Fruit fly (Drosophila melanogaster) whole organism, embryonic: Measurements from ENCODE around the gene CG13074.

Source experiments
- Adf1 ChIP-seq: fragments of 200-800 bp; sonication (Bioruptor generic); IDR thresholded peaks from 2 replicates; pipeline ENCODE4 v1.3.6; 2022; ENCODE audit warnings: missing biosample characterization, missing genetic modification characterization
- Bdp1 ChIP-seq: fragments of 200-800 bp; sonication (Bioruptor generic); optimal IDR thresholded peaks from 3 replicates; lab custom pipeline; 2016; ENCODE audit warnings: missing biosample characterization, missing genetic modification characterization
- Bteb2 ChIP-seq: fragments of 200-800 bp; sonication (Bioruptor generic); optimal IDR thresholded peaks from 2 replicates; lab custom pipeline; 2016; ENCODE audit warnings: missing biosample characterization, missing genetic modification characterization
- CG10321 ChIP-seq: fragments of 200-800 bp; sonication (Bioruptor generic); IDR thresholded peaks from 2 replicates; pipeline ENCODE4 v1.3.6; 2022; ENCODE audit warnings: missing biosample characterization, missing genetic modification characterization
- CG10654 ChIP-seq: fragments of 200-800 bp; sonication (Bioruptor generic); optimal IDR thresholded peaks from 2 replicates; lab custom pipeline; 2016; ENCODE audit warnings: missing biosample characterization, missing genetic modification characterization
- CG11085 ChIP-seq: fragments of 200-800 bp; sonication (Bioruptor generic); IDR thresholded peaks from 2 replicates; pipeline ENCODE4 v1.3.6; 2022; ENCODE audit warnings: missing biosample characterization, missing genetic modification characterization
- CG11695 ChIP-seq: fragments of 200-800 bp; sonication (Bioruptor generic); IDR thresholded peaks from 3 replicates; pipeline ENCODE4 v1.3.6; 2022; ENCODE audit warnings: missing biosample characterization, missing genetic modification characterization
- CG1233 ChIP-seq: fragments of 200-800 bp; sonication (Bioruptor generic); optimal IDR thresholded peaks from 4 replicates; lab custom pipeline; 2018; ENCODE audit warnings: missing biosample characterization, mild to moderate bottlenecking, missing genetic modification characterization
- CG12942 ChIP-seq: fragments of 200-800 bp; sonication (Bioruptor generic); optimal IDR thresholded peaks from 3 replicates; lab custom pipeline; 2016; ENCODE audit warnings: missing biosample characterization, missing genetic modification characterization
- CG14667 ChIP-seq: fragments of 200-800 bp; sonication (Bioruptor generic); IDR thresholded peaks from 2 replicates; pipeline ENCODE4 v1.3.6; 2022; ENCODE audit warnings: missing biosample characterization, missing genetic modification characterization
- CG15073 ChIP-seq: fragments of 200-800 bp; sonication (Bioruptor generic); optimal IDR thresholded peaks from 2 replicates; lab custom pipeline; 2016; ENCODE audit warnings: missing biosample characterization, missing genetic modification characterization
- CG1529 ChIP-seq: fragments of 200-800 bp; sonication (Bioruptor generic); optimal IDR thresholded peaks from 3 replicates; lab custom pipeline; 2018; ENCODE audit warnings: missing biosample characterization, missing genetic modification characterization
- CG1792 ChIP-seq: fragments of 200-800 bp; sonication (Bioruptor generic); optimal IDR thresholded peaks from 2 replicates; lab custom pipeline; 2016; ENCODE audit warnings: missing biosample characterization, missing genetic modification characterization
- CG1832 ChIP-seq: fragments of 200-800 bp; sonication (Bioruptor generic); optimal IDR thresholded peaks from 2 replicates; lab custom pipeline; 2017; ENCODE audit warnings: missing biosample characterization, mild to moderate bottlenecking, missing genetic modification characterization, inconsistent platforms
- CG2875 ChIP-seq: fragments of 200-800 bp; sonication (Bioruptor generic); optimal IDR thresholded peaks from 2 replicates; lab custom pipeline; 2017; ENCODE audit warnings: missing biosample characterization, mild to moderate bottlenecking, missing genetic modification characterization, missing genetic modification reagents
- CG30403 ChIP-seq: fragments of 200-800 bp; sonication (Bioruptor generic); optimal IDR thresholded peaks from 3 replicates; lab custom pipeline; 2016; ENCODE audit warnings: missing biosample characterization, missing genetic modification characterization
- CG31441 ChIP-seq: fragments of 200-800 bp; sonication (Bioruptor generic); IDR thresholded peaks from 2 replicates; pipeline ENCODE4 v1.3.6; 2022; ENCODE audit warnings: missing biosample characterization, missing genetic modification characterization
- CG4282 ChIP-seq: fragments of 200-800 bp; sonication (Bioruptor generic); optimal IDR thresholded peaks from 2 replicates; lab custom pipeline; 2016; ENCODE audit warnings: missing biosample characterization, missing genetic modification characterization
- CG5180 ChIP-seq: fragments of 200-800 bp; sonication (Bioruptor generic); optimal IDR thresholded peaks from 3 replicates; lab custom pipeline; 2017; ENCODE audit warnings: missing biosample characterization, missing genetic modification characterization, mild to moderate bottlenecking, moderate library complexity, missing genetic modification reagents
- CG6765 ChIP-seq: fragments of 200-800 bp; sonication (Bioruptor generic); optimal IDR thresholded peaks from 3 replicates; lab custom pipeline; 2017; ENCODE audit warnings: missing biosample characterization, mild to moderate bottlenecking, missing genetic modification characterization
- CG7271 ChIP-seq: fragments of 200-800 bp; sonication (Bioruptor generic); optimal IDR thresholded peaks from 2 replicates; lab custom pipeline; 2018; ENCODE audit warnings: missing biosample characterization, mild to moderate bottlenecking, missing genetic modification characterization, moderate library complexity
- CG7963 ChIP-seq: fragments of 200-800 bp; sonication (Bioruptor generic); IDR thresholded peaks from 3 replicates; pipeline ENCODE4 v1.3.6; 2022; ENCODE audit warnings: missing biosample characterization, missing genetic modification characterization; ENCODE audit not compliant: partially characterized antibody
- CG8089 ChIP-seq: fragments of 200-800 bp; sonication (Bioruptor generic); optimal IDR thresholded peaks from 3 replicates; lab custom pipeline; 2016; ENCODE audit warnings: missing biosample characterization, missing genetic modification characterization
- Dll ChIP-seq: fragments of 200-800 bp; sonication (Bioruptor generic); IDR thresholded peaks from 4 replicates; pipeline ENCODE4 v1.3.6; 2022; ENCODE audit warnings: missing biosample characterization, missing genetic modification characterization; ENCODE audit not compliant: partially characterized antibody
- H2.0 ChIP-seq: fragments of 200-800 bp; sonication (Bioruptor generic); IDR thresholded peaks from 2 replicates; pipeline ENCODE4 v1.3.6; 2022; ENCODE audit warnings: missing biosample characterization, missing genetic modification characterization
- Hr3 ChIP-seq: fragments of 200-800 bp; sonication (Bioruptor generic); optimal IDR thresholded peaks from 3 replicates; lab custom pipeline; 2016; ENCODE audit warnings: missing biosample characterization, missing genetic modification characterization
- MESR4 ChIP-seq: fragments of 200-800 bp; sonication (Bioruptor generic); optimal IDR thresholded peaks from 2 replicates; lab custom pipeline; 2018; ENCODE audit warnings: missing biosample characterization, mild to moderate bottlenecking, missing genetic modification characterization, moderate library complexity
- Med ChIP-seq: fragments of 200-800 bp; sonication (Bioruptor generic); peaks from one replicate; lab custom pipeline; 2016; ENCODE audit warnings: missing biosample characterization, missing genetic modification characterization, mild to moderate bottlenecking, inconsistent platforms, moderate library complexity
- Pdp1 ChIP-seq, 2 experiments: fragments of 200-800 bp; sonication (Bioruptor generic); optimal IDR thresholded peaks; 3 replicates each; lab custom pipeline; 2016; ENCODE audit warnings: missing biosample characterization in 2 of 2, missing genetic modification characterization in 2 of 2, mild to moderate bottlenecking in 1 of 2, moderate library complexity in 1 of 2
- Sox100B ChIP-seq: fragments of 200-800 bp; sonication (Bioruptor generic); optimal IDR thresholded peaks from 3 replicates; lab custom pipeline; 2018; ENCODE audit warnings: missing biosample characterization, mild to moderate bottlenecking, missing genetic modification characterization
- Trl ChIP-seq, 3 experiments: fragments of >200 bp in 2 of 3; fragments of 200-800 bp in 1 of 3; sonication (Bioruptor generic) in 1 of 3; optimal IDR thresholded peaks; 2 replicates in 1 of 3; 3 replicates in 2 of 3; lab custom pipeline; 2016 to 2017; ENCODE audit warnings: missing biosample characterization in 1 of 3, missing genetic modification characterization in 1 of 3
- cad ChIP-seq: fragments of >200 bp; optimal IDR thresholded peaks from 2 replicates; lab custom pipeline; 2017; ENCODE audit warnings: missing biosample characterization, missing genetic modification characterization
- cas ChIP-seq: fragments of 200-800 bp; sonication (Bioruptor generic); IDR thresholded peaks from 2 replicates; pipeline ENCODE4 v1.3.6; 2022; ENCODE audit warnings: missing biosample characterization, missing genetic modification characterization
- cato ChIP-seq: fragments of 200-800 bp; sonication (Bioruptor generic); optimal IDR thresholded peaks from 2 replicates; lab custom pipeline; 2016; ENCODE audit warnings: missing biosample characterization, missing genetic modification characterization, borderline replicate concordance
- crc ChIP-seq: fragments of 200-800 bp; sonication (Bioruptor generic); optimal IDR thresholded peaks from 2 replicates; lab custom pipeline; 2016; ENCODE audit warnings: missing biosample characterization, missing genetic modification characterization
- dpn ChIP-seq, 2 experiments: fragments of 200-800 bp; sonication (Bioruptor generic); optimal IDR thresholded peaks; 3 replicates each; lab custom pipeline; 2016; ENCODE audit warnings: missing biosample characterization in 2 of 2, missing genetic modification characterization in 2 of 2
- en ChIP-seq: fragments of 200-800 bp; sonication (Bioruptor generic); optimal IDR thresholded peaks from 2 replicates; lab custom pipeline; 2016; ENCODE audit warnings: missing biosample characterization, missing genetic modification characterization
- fru ChIP-seq: fragments of >200 bp; optimal IDR thresholded peaks from 2 replicates; lab custom pipeline; 2017
- hth ChIP-seq: fragments of >200 bp; optimal IDR thresholded peaks from 2 replicates; lab custom pipeline; 2017; ENCODE audit warnings: inconsistent platforms
- inv ChIP-seq: fragments of 200-800 bp; sonication (Bioruptor generic); IDR thresholded peaks from 2 replicates; pipeline ENCODE4 v1.3.6; 2022; ENCODE audit warnings: missing biosample characterization, missing genetic modification characterization; ENCODE audit not compliant: partially characterized antibody
- jigr1 ChIP-seq: fragments of 200-800 bp; sonication (Bioruptor generic); IDR thresholded peaks from 3 replicates; pipeline ENCODE4 v1.3.6; 2022; ENCODE audit warnings: missing biosample characterization, missing genetic modification characterization
- jing ChIP-seq: fragments of 200-800 bp; sonication (Bioruptor generic); optimal IDR thresholded peaks from 2 replicates; lab custom pipeline; 2018; ENCODE audit warnings: missing biosample characterization, mild to moderate bottlenecking, missing genetic modification characterization
- kah ChIP-seq: fragments of 200-800 bp; sonication (Bioruptor generic); optimal IDR thresholded peaks from 2 replicates; lab custom pipeline; 2018; ENCODE audit warnings: missing biosample characterization, mild to moderate bottlenecking, missing genetic modification characterization
- lbe ChIP-seq: fragments of 200-800 bp; sonication (Bioruptor generic); optimal IDR thresholded peaks from 2 replicates; lab custom pipeline; 2016; ENCODE audit warnings: missing biosample characterization, mild to moderate bottlenecking, missing genetic modification characterization
- lola ChIP-seq, 3 experiments: fragments of >200 bp in 2 of 3; fragments of 200-800 bp in 1 of 3; sonication (Bioruptor generic) in 1 of 3; optimal IDR thresholded peaks; 2 replicates each; lab custom pipeline; 2017 to 2019; ENCODE audit warnings: missing biosample characterization in 3 of 3, missing genetic modification characterization in 3 of 3, mild to moderate bottlenecking in 1 of 3, moderate library complexity in 1 of 3
- mirr ChIP-seq: fragments of 200-800 bp; sonication (Bioruptor generic); optimal IDR thresholded peaks from 3 replicates; lab custom pipeline; 2018; ENCODE audit warnings: missing biosample characterization, mild to moderate bottlenecking, missing genetic modification characterization
- pum ChIP-seq: fragments of 200-800 bp; sonication (Bioruptor generic); optimal IDR thresholded peaks from 2 replicates; lab custom pipeline; 2016; ENCODE audit warnings: missing biosample characterization, missing genetic modification characterization
- row ChIP-seq: fragments of 200-800 bp; sonication (Bioruptor generic); IDR thresholded peaks from 3 replicates; pipeline ENCODE4 v1.3.6; 2022; ENCODE audit warnings: missing biosample characterization, missing genetic modification characterization
- sima ChIP-seq: fragments of 200-800 bp; sonication (Bioruptor generic); optimal IDR thresholded peaks from 2 replicates; lab custom pipeline; 2016; ENCODE audit warnings: missing biosample characterization, missing genetic modification characterization
- sob ChIP-seq: fragments of 200-800 bp; sonication (Bioruptor generic); IDR thresholded peaks from 2 replicates; pipeline ENCODE4 v1.3.6; 2022; ENCODE audit warnings: missing biosample characterization, missing genetic modification characterization
- tgo ChIP-seq: fragments of 200-800 bp; sonication (Bioruptor generic); IDR thresholded peaks from 3 replicates; pipeline ENCODE4 v1.3.6; 2022; ENCODE audit warnings: missing biosample characterization, missing genetic modification characterization
- yki ChIP-seq: fragments of >200 bp; optimal IDR thresholded peaks from 3 replicates; lab custom pipeline; 2018

The CG13074 gene

dm6 chr3L:16146539-16146934 lies 49.2 kb upstream of the CG13074 start (continued):
- TF ChIP-seq H2.0 (no peak), lola (GFP tag; optimal IDR thresholded peaks at IDR 0.05; lab: Kevin White, UChicago) (peak in 1 of 3 experiments; percentile 12), CG12942 (GFP tag; lab: Kevin White, UChicago) (no peak), en (no peak), CG7271 (tag; lab: Kevin White, UChicago) (no peak), sima (GFP tag; lab: Kevin White, UChicago) (no peak), dpn (GFP tag; optimal IDR thresholded peaks at IDR 0.05; lab: Kevin White, UChicago) (peak in 1 of 2 experiments; percentile 0), jing (GFP tag; lab: Kevin White, UChicago) (no peak), CG6765 (GFP tag; lab: Kevin White, UChicago) (peak; percentile 33), CG10654 (GFP tag; lab: Kevin White, UChicago) (no peak), Trl (optimal IDR thresholded peaks at IDR 0.05; lab: Kevin White, UChicago) (no peak), Trl (GFP tag; optimal IDR thresholded peaks at IDR 0.05; lab: Kevin White, UChicago) (no peak), crc (GFP tag; lab: Kevin White, UChicago) (no peak), hth (lab: Kevin White, UChicago) (no peak), CG1233 (GFP tag; lab: Kevin White, UChicago) (peak; percentile 30), CG8089 (GFP tag; lab: Kevin White, UChicago) (no peak), CG2875 (GFP tag; lab: Kevin White, UChicago) (no peak), Sox100B (GFP tag; lab: Kevin White, UChicago) (peak; percentile 2), CG15073 (GFP tag; lab: Kevin White, UChicago) (no peak), CG30403 (GFP tag; lab: Kevin White, UChicago) (peak; percentile 44), lbe (GFP tag; lab: Kevin White, UChicago) (no peak), mirr (no peak), Pdp1 (GFP tag; optimal IDR thresholded peaks at IDR 0.05; lab: Kevin White, UChicago) (peak in 1 of 2 experiments; percentile 19), Adf1 (GFP tag; lab: Robert Waterston, UW) (no peak), CG1792 (GFP tag; lab: Kevin White, UChicago) (no peak), CG10321 (GFP tag; lab: Robert Waterston, UW) (no peak), Med (GFP tag; lab: Kevin White, UChicago) (peak; percentile 56), sob (GFP tag; lab: Robert Waterston, UW) (peak; percentile 55), pum (GFP tag; lab: Kevin White, UChicago) (no peak), cad (GFP tag; lab: Kevin White, UChicago) (no peak), MESR4 (GFP tag; lab: Kevin White, UChicago) (no peak), CG1529 (no peak), CG14667 (GFP tag; lab: Robert Waterston, UW) (no peak), row (GFP tag; lab: Robert Waterston, UW) (peak; percentile 79), CG31441 (peak; percentile 34; the same call in 1 of the 2 replicates), Dll (GFP tag; lab: Robert Waterston, UW) (no peak), CG11085 (GFP tag; lab: Robert Waterston, UW) (no peak), Bdp1 (no peak), Hr3 (no peak), CG11695 (GFP tag; lab: Robert Waterston, UW) (peak; percentile 62; the same call in 1 of the 3 replicates), tgo (GFP tag; lab: Robert Waterston, UW) (peak; percentile 22; the same call in 1 of the 3 replicates), CG5180 (no peak), CG1832 (GFP tag; lab: Kevin White, UChicago) (no peak), cas (GFP tag; lab: Robert Waterston, UW) (0 out of 2 replicates have a peak, but pooled peaks have one; percentile 43), jigr1 (GFP tag; lab: Robert Waterston, UW) (no peak), yki (no peak), Bteb2 (no peak), fru (no peak), CG7963 (GFP tag; lab: Robert Waterston, UW) (no peak), kah (GFP tag; lab: Kevin White, UChicago) (no peak), cato (GFP tag; lab: Kevin White, UChicago) (no peak), inv (GFP tag; lab: Robert Waterston, UW) (no peak), CG4282 (GFP tag; lab: Kevin White, UChicago) (no peak)
